Fruit fly (Drosophila melanogaster): ENCODE data around the gene dls.

dls gene

dm6 chr3L:16203236-16203635 is 2.1 kb downstream of the dls start:
- TF ChIP-seq sage (GFP tag; optimal IDR thresholded peaks at IDR 0.05) (peak; percentile 33), tai (GFP tag; optimal IDR thresholded peaks at IDR 0.05) (peak; percentile 49), sv (GFP tag; optimal IDR thresholded peaks at IDR 0.05) (peak; percentile 41), dmrt93B (GFP tag; optimal IDR thresholded peaks at IDR 0.05) (peak; percentile 71), fru (GFP tag; optimal IDR thresholded peaks at IDR 0.05) (peak; percentile 89), CG32264 (GFP tag; optimal IDR thresholded peaks at IDR 0.05) (peak; percentile 46), pan (optimal IDR thresholded peaks at IDR 0.05) (no peak), Myc (optimal IDR thresholded peaks at IDR 0.05) (no peak), rgr (GFP tag; optimal IDR thresholded peaks at IDR 0.05) (peak; percentile 88), psq (GFP tag; optimal IDR thresholded peaks at IDR 0.05) (peak; percentile 72), Mio (GFP tag; optimal IDR thresholded peaks at IDR 0.05) (peak; percentile 59), CG9705 (GFP tag; optimal IDR thresholded peaks at IDR 0.05) (no peak), Sp1 (GFP tag; optimal IDR thresholded peaks at IDR 0.05) (peak; percentile 77), br (GFP tag; optimal IDR thresholded peaks at IDR 0.05) (peak; percentile 90), Hr83 (GFP tag; optimal IDR thresholded peaks at IDR 0.05; ENCODE audit: poor library complexity, severe bottlenecking) (peak; percentile 48), woc (GFP tag; optimal IDR thresholded peaks at IDR 0.05) (peak; percentile 72), Jra (GFP tag; optimal IDR thresholded peaks at IDR 0.05) (peak; percentile 59), Dif (GFP tag; optimal IDR thresholded peaks at IDR 0.05; ENCODE audit: partially characterized antibody) (no peak), h (GFP tag; optimal IDR thresholded peaks at IDR 0.05) (peak; percentile 92), foxo (GFP tag; optimal IDR thresholded peaks at IDR 0.05) (peak; percentile 75 to 89), dsf (GFP tag; optimal IDR thresholded peaks at IDR 0.05; ENCODE audit: borderline replicate concordance) (no peak), Hr78 (GFP tag; optimal IDR thresholded peaks at IDR 0.05) (no peak), HLH106 (tag; optimal IDR thresholded peaks at IDR 0.05) (peak; percentile 77), Vsx2 (GFP tag; optimal IDR thresholded peaks at IDR 0.05; ENCODE audit: partially characterized antibody) (no peak), brk (GFP tag; optimal IDR thresholded peaks at IDR 0.05) (peak; percentile 11), usp (GFP tag; optimal IDR thresholded peaks at IDR 0.05) (no peak), Abd-B (GFP tag; optimal IDR thresholded peaks at IDR 0.05) (no peak), jim (GFP tag; optimal IDR thresholded peaks at IDR 0.05) (no peak), CrebA (GFP tag; optimal IDR thresholded peaks at IDR 0.05; ENCODE audit: borderline replicate concordance) (peak; percentile 59), GATAd (GFP tag; optimal IDR thresholded peaks at IDR 0.05) (no peak), OdsH (GFP tag; optimal IDR thresholded peaks at IDR 0.05) (peak; percentile 83), Hnf4 (GFP tag; optimal IDR thresholded peaks at IDR 0.05) (peak; percentile 77), Dfd (GFP tag; optimal IDR thresholded peaks at IDR 0.05) (no peak), Rel (GFP tag; optimal IDR thresholded peaks at IDR 0.05) (no peak), Rel (tag; optimal IDR thresholded peaks at IDR 0.05) (no peak), ey (GFP tag; optimal IDR thresholded peaks at IDR 0.05) (peak; percentile 90)

dm6 chr3L:16204128-16204527 is 3.0 kb downstream of the dls start:
- TF ChIP-seq sv (GFP tag; optimal IDR thresholded peaks at IDR 0.05), result no peak
- no peak for TF ChIP-seq tai (GFP tag; optimal IDR thresholded peaks at IDR 0.05)
- no peak for TF ChIP-seq Myc (optimal IDR thresholded peaks at IDR 0.05)
- peak; percentile 11 for TF ChIP-seq dmrt93B (GFP tag; optimal IDR thresholded peaks at IDR 0.05)
- TF ChIP-seq Sp1 (GFP tag; optimal IDR thresholded peaks at IDR 0.05), result peak; percentile 71
- no peak for TF ChIP-seq Dfd (GFP tag; optimal IDR thresholded peaks at IDR 0.05)
- no peak for TF ChIP-seq Dif (GFP tag; optimal IDR thresholded peaks at IDR 0.05; ENCODE audit: partially characterized antibody)
- no peak for TF ChIP-seq dsf (GFP tag; optimal IDR thresholded peaks at IDR 0.05; ENCODE audit: borderline replicate concordance)
- peak; percentile 53 for TF ChIP-seq brk (GFP tag; optimal IDR thresholded peaks at IDR 0.05)
- no peak for TF ChIP-seq Mio (GFP tag; optimal IDR thresholded peaks at IDR 0.05)
- TF ChIP-seq ey (GFP tag; optimal IDR thresholded peaks at IDR 0.05), result peak; percentile 38
- TF ChIP-seq GATAd (GFP tag; optimal IDR thresholded peaks at IDR 0.05), result no peak
- no peak for TF ChIP-seq CG32264 (GFP tag; optimal IDR thresholded peaks at IDR 0.05)
- TF ChIP-seq CrebA (GFP tag; optimal IDR thresholded peaks at IDR 0.05; ENCODE audit: borderline replicate concordance), result no peak
- TF ChIP-seq dl (GFP tag; optimal IDR thresholded peaks at IDR 0.05; ENCODE audit: insufficient read depth in 1 of 2, partially characterized antibody in 2 of 2), result no peak
- peak; percentile 18 for TF ChIP-seq sage (GFP tag; optimal IDR thresholded peaks at IDR 0.05)
- peak; percentile 17 for TF ChIP-seq woc (GFP tag; optimal IDR thresholded peaks at IDR 0.05)
- no peak for TF ChIP-seq Hnf4 (GFP tag; optimal IDR thresholded peaks at IDR 0.05)
- peak in 1 of 2 experiments; percentile 63 for TF ChIP-seq foxo (GFP tag; optimal IDR thresholded peaks at IDR 0.05)
- TF ChIP-seq Hr83 (GFP tag; optimal IDR thresholded peaks at IDR 0.05; ENCODE audit: poor library complexity, severe bottlenecking), result no peak
- no peak for TF ChIP-seq Rel (GFP tag; optimal IDR thresholded peaks at IDR 0.05)
- no peak for TF ChIP-seq Rel (tag; optimal IDR thresholded peaks at IDR 0.05)
- TF ChIP-seq OdsH (GFP tag; optimal IDR thresholded peaks at IDR 0.05), result peak; percentile 67
- TF ChIP-seq usp (GFP tag; optimal IDR thresholded peaks at IDR 0.05), result no peak
- no peak for TF ChIP-seq pan (optimal IDR thresholded peaks at IDR 0.05)
- TF ChIP-seq psq (GFP tag; optimal IDR thresholded peaks at IDR 0.05), result peak; percentile 64
- no peak for TF ChIP-seq Abd-B (GFP tag; optimal IDR thresholded peaks at IDR 0.05)
- TF ChIP-seq lola (GFP tag; optimal IDR thresholded peaks at IDR 0.05), result no peak
- TF ChIP-seq h (GFP tag; optimal IDR thresholded peaks at IDR 0.05), result peak; percentile 58
- TF ChIP-seq rgr (GFP tag; optimal IDR thresholded peaks at IDR 0.05), result peak; percentile 58
- no peak for TF ChIP-seq jim (GFP tag; optimal IDR thresholded peaks at IDR 0.05)
- TF ChIP-seq Vsx2 (GFP tag; optimal IDR thresholded peaks at IDR 0.05; ENCODE audit: partially characterized antibody), result no peak
- no peak for TF ChIP-seq N (GFP tag; optimal IDR thresholded peaks at IDR 0.05)
- TF ChIP-seq HLH106 (tag; optimal IDR thresholded peaks at IDR 0.05), result peak; percentile 73
- TF ChIP-seq CG9705 (GFP tag; optimal IDR thresholded peaks at IDR 0.05), result no peak
- no peak for TF ChIP-seq Hr78 (GFP tag; optimal IDR thresholded peaks at IDR 0.05)
- TF ChIP-seq fru (GFP tag; optimal IDR thresholded peaks at IDR 0.05), result peak; percentile 59
- TF ChIP-seq Jra (GFP tag; optimal IDR thresholded peaks at IDR 0.05), result no peak
- TF ChIP-seq br (GFP tag; optimal IDR thresholded peaks at IDR 0.05), result no peak

Measured in whole organism, wandering third instar larva.